Worm (Caenorhabditis elegans) whole organism, early embryonic: Measurements from ENCODE around the gene C07A12.7.
A peak's percentile ranks its signal among the peaks of the same experiment; 100 is the strongest.

ENCODE experiments used
- B0310.2 ChIP-seq: sonication (generic microtip); optimal IDR thresholded peaks from 2 replicates; lab custom pipeline; 2016; ENCODE audit warnings: mild to moderate bottlenecking, missing genetic modification characterization, missing compliant biosample characterization
- F13C5.2 ChIP-seq: sonication (generic microtip); optimal IDR thresholded peaks from 2 replicates; lab custom pipeline; 2017; ENCODE audit warnings: mild to moderate bottlenecking, missing genetic modification characterization, inconsistent platforms, missing compliant biosample characterization
- aly-1 ChIP-seq: sonication (generic microtip); optimal IDR thresholded peaks from 2 replicates; lab custom pipeline; 2016; ENCODE audit warnings: missing genetic modification characterization, missing compliant biosample characterization
- ama-1 ChIP-seq: fragments of 150-350 bp; optimal IDR thresholded peaks from 2 replicates; lab custom pipeline; 2014
- ceh-13 ChIP-seq: fragments of 200-800 bp; sonication (Bioruptor generic); optimal IDR thresholded peaks from 2 replicates; lab custom pipeline; 2018; ENCODE audit warnings: mild to moderate bottlenecking, missing genetic modification characterization, missing compliant biosample characterization
- ceh-36 ChIP-seq: sonication (generic microtip); optimal IDR thresholded peaks from 2 replicates; lab custom pipeline; 2016; ENCODE audit warnings: missing genetic modification characterization, inconsistent platforms, missing compliant biosample characterization
- ets-7 ChIP-seq: sonication (generic microtip); optimal IDR thresholded peaks from 2 replicates; lab custom pipeline; 2016; ENCODE audit warnings: missing genotype, missing genetic modification characterization, missing compliant biosample characterization
- flt-1 ChIP-seq: fragments of 200-800 bp; sonication (Bioruptor generic); IDR thresholded peaks from 2 replicates; pipeline ENCODE4 v1.3.6; 2022; ENCODE audit warnings: missing genetic modification characterization, missing compliant biosample characterization
- hmbx-1 ChIP-seq: sonication (generic microtip); optimal IDR thresholded peaks from 2 replicates; lab custom pipeline; 2016; ENCODE audit warnings: mild to moderate bottlenecking, missing genetic modification characterization, missing compliant biosample characterization
- hmg-4 ChIP-seq: fragments of 200-800 bp; sonication (Bioruptor generic); optimal IDR thresholded peaks from 2 replicates; lab custom pipeline; 2018; ENCODE audit warnings: mild to moderate bottlenecking, missing genetic modification characterization, missing compliant biosample characterization
- hnd-1 ChIP-seq: sonication (generic microtip); optimal IDR thresholded peaks from 2 replicates; lab custom pipeline; 2016; ENCODE audit warnings: missing genetic modification characterization, missing compliant biosample characterization
- pes-1 ChIP-seq: fragments of 200-800 bp; sonication (Bioruptor generic); IDR thresholded peaks from 2 replicates; pipeline ENCODE4 v1.3.6; 2022; ENCODE audit warnings: missing genetic modification reagents, missing genetic modification characterization, missing compliant biosample characterization
- scrt-1 ChIP-seq: fragments of 200-800 bp; sonication (Bioruptor generic); IDR thresholded peaks from 2 replicates; pipeline ENCODE4 v1.3.6; 2022; ENCODE audit warnings: missing genetic modification characterization, missing compliant biosample characterization
- sea-1 ChIP-seq: fragments of 200-800 bp; sonication (Bioruptor generic); conservative IDR thresholded peaks from 2 replicates; pipeline ENCODE4 v1.3.6; 2022; ENCODE audit warnings: missing genetic modification characterization, missing compliant biosample characterization
- tbx-11 ChIP-seq: fragments of 200-800 bp; sonication (Bioruptor generic); IDR thresholded peaks from 2 replicates; pipeline ENCODE4 v1.3.6; 2022; ENCODE audit warnings: missing genetic modification characterization, missing compliant biosample characterization
- tbx-37 ChIP-seq: fragments of 200-800 bp; sonication (Bioruptor generic); conservative IDR thresholded peaks from 2 replicates; pipeline ENCODE4 v1.3.6; 2022; ENCODE audit warnings: missing genetic modification reagents, missing genetic modification characterization, missing compliant biosample characterization
- tra-4 ChIP-seq: sonication (generic microtip); optimal IDR thresholded peaks from 2 replicates; lab custom pipeline; 2017; ENCODE audit warnings: missing genetic modification characterization, missing compliant biosample characterization

Gene C07A12.7

ce11 chrX:4530426-4531044 lies 8.6 kb upstream of the C07A12.7 start:
- TF ChIP-seq tra-4 (tag; lab: Kevin White, UChicago): no peak
- TF ChIP-seq hmbx-1 (tag; lab: Kevin White, UChicago): no peak
- no peak for TF ChIP-seq ceh-36 (tag; lab: Kevin White, UChicago)
- TF ChIP-seq ets-7 (tag; lab: Kevin White, UChicago): no peak

- no peak for TF ChIP-seq hmbx-1 (tag; lab: Kevin White, UChicago)
- no peak for TF ChIP-seq F13C5.2
- no peak for TF ChIP-seq tbx-37 (GFP tag; lab: Robert Waterston, UW)
- no peak for TF ChIP-seq flt-1 (GFP tag; lab: Robert Waterston, UW)
- no peak for TF ChIP-seq scrt-1 (GFP tag; lab: Robert Waterston, UW)
- TF ChIP-seq sea-1 (GFP tag; lab: Robert Waterston, UW): no peak
- TF ChIP-seq pes-1 (GFP tag; lab: Robert Waterston, UW): no peak
These were observed 7.0 kb upstream of the C07A12.7 start for ce11 chrX:4528905-4529304.

- TF ChIP-seq scrt-1 (GFP tag; lab: Robert Waterston, UW) (no peak), flt-1 (GFP tag; lab: Robert Waterston, UW) (no peak), tbx-11 (GFP tag; lab: Robert Waterston, UW) (no peak), ama-1 (lab: Kevin White, UChicago) (no peak), F13C5.2 (no peak), ceh-36 (tag; lab: Kevin White, UChicago) (no peak), ets-7 (tag; lab: Kevin White, UChicago) (no peak), B0310.2 (tag; lab: Kevin White, UChicago) (no peak), pes-1 (GFP tag; lab: Robert Waterston, UW) (no peak), tra-4 (tag; lab: Kevin White, UChicago) (no peak), sea-1 (GFP tag; lab: Robert Waterston, UW) (no peak), tbx-37 (GFP tag; lab: Robert Waterston, UW) (no peak), hmbx-1 (tag; lab: Kevin White, UChicago) (no peak), ceh-13 (GFP tag; lab: Kevin White, UChicago) (no peak), aly-1 (tag; lab: Kevin White, UChicago) (no peak), hnd-1 (tag; lab: Kevin White, UChicago) (no peak)
These were observed 4.5 kb upstream of the C07A12.7 start for ce11 chrX:4526412-4526811.

- TF ChIP-seq pes-1 (GFP tag; lab: Robert Waterston, UW): 0 out of 2 replicates have a peak, but pooled peaks have one; percentile 12
- TF ChIP-seq tbx-11 (GFP tag; lab: Robert Waterston, UW): no peak
- TF ChIP-seq ets-7 (tag; lab: Kevin White, UChicago): no peak
- TF ChIP-seq flt-1 (GFP tag; lab: Robert Waterston, UW): no peak
- TF ChIP-seq ceh-36 (tag; lab: Kevin White, UChicago): no peak
- no peak for TF ChIP-seq scrt-1 (GFP tag; lab: Robert Waterston, UW)
- TF ChIP-seq B0310.2 (tag; lab: Kevin White, UChicago): no peak
- no peak for TF ChIP-seq ama-1 (lab: Kevin White, UChicago)
These were observed 2.9 kb upstream of the C07A12.7 start for ce11 chrX:4524844-4525243.

ce11 chrX:4523887-4524350 lies 2.0 kb upstream of the C07A12.7 start, which contains the start of gene pdi-2:
TSS of gene pdi-2 (plus strand) at chrX:4524155.
- TF ChIP-seq hmg-4 (GFP tag; lab: Kevin White, UChicago) (peak; percentile 90), tbx-11 (GFP tag; lab: Robert Waterston, UW) (no peak), tra-4 (tag; lab: Kevin White, UChicago) (no peak), hnd-1 (tag; lab: Kevin White, UChicago) (no peak), ets-7 (tag; lab: Kevin White, UChicago) (no peak), ama-1 (lab: Kevin White, UChicago) (peak; percentile 32), ceh-13 (GFP tag; lab: Kevin White, UChicago) (no peak), scrt-1 (GFP tag; lab: Robert Waterston, UW) (peak; percentile 53; the same call in 1 of the 2 replicates), sea-1 (GFP tag; lab: Robert Waterston, UW) (0 out of 2 replicates have a peak, but pooled peaks have one; percentile 20), ceh-36 (tag; lab: Kevin White, UChicago) (no peak), pes-1 (GFP tag; lab: Robert Waterston, UW) (peak; percentile 46), B0310.2 (tag; lab: Kevin White, UChicago) (peak; percentile 71), hmbx-1 (tag; lab: Kevin White, UChicago) (no peak), tbx-37 (GFP tag; lab: Robert Waterston, UW) (0 out of 2 replicates have a peak, but pooled peaks have one; percentile 36), flt-1 (GFP tag; lab: Robert Waterston, UW) (peak; percentile 40; the same call in 1 of the 2 replicates), aly-1 (tag; lab: Kevin White, UChicago) (no peak), F13C5.2 (peak; percentile 76)

ce11 chrX:4523315-4523714 lies 1.4 kb upstream of the C07A12.7 start:
- TF ChIP-seq flt-1 (GFP tag; lab: Robert Waterston, UW): no peak

ce11 chrX:4521166-4521565 lies 778 bp downstream of the C07A12.7 start:
- TF ChIP-seq aly-1 (tag; lab: Kevin White, UChicago) (no peak), hnd-1 (tag; lab: Kevin White, UChicago) (no peak), ceh-36 (tag; lab: Kevin White, UChicago) (no peak), pes-1 (GFP tag; lab: Robert Waterston, UW) (no peak), hmg-4 (GFP tag; lab: Kevin White, UChicago) (no peak), tra-4 (tag; lab: Kevin White, UChicago) (no peak), ama-1 (lab: Kevin White, UChicago) (no peak), flt-1 (GFP tag; lab: Robert Waterston, UW) (no peak), sea-1 (GFP tag; lab: Robert Waterston, UW) (no peak), ets-7 (tag; lab: Kevin White, UChicago) (no peak), tbx-11 (GFP tag; lab: Robert Waterston, UW) (no peak), scrt-1 (GFP tag; lab: Robert Waterston, UW) (no peak), tbx-37 (GFP tag; lab: Robert Waterston, UW) (no peak), ceh-13 (GFP tag; lab: Kevin White, UChicago) (no peak), F13C5.2 (no peak), hmbx-1 (tag; lab: Kevin White, UChicago) (no peak), B0310.2 (tag; lab: Kevin White, UChicago) (no peak)
